Worm (Caenorhabditis elegans) whole organism, L4 larva: ENCODE measurements around the gene W03C9.2.

Experiments
- fkh-10 ChIP-seq: fragments of 150-350 bp; optimal IDR thresholded peaks from 2 replicates; lab custom pipeline; 2014; ENCODE audit warnings: missing biosample characterization, missing genetic modification reagents, missing genetic modification characterization
- jun-1 ChIP-seq: fragments of 150-350 bp; optimal IDR thresholded peaks from 2 replicates; lab custom pipeline; 2014; ENCODE audit warnings: missing biosample characterization, missing genetic modification reagents, missing genetic modification characterization
- lir-3 ChIP-seq: sonication (generic microtip); optimal IDR thresholded peaks from 2 replicates; lab custom pipeline; 2016; ENCODE audit warnings: mild to moderate bottlenecking, missing genetic modification characterization, missing compliant biosample characterization
- lsy-2 ChIP-seq, 2 experiments: fragments of 150-350 bp in 1 of 2; sonication (generic microtip) in 1 of 2; optimal IDR thresholded peaks; 2 replicates each; lab custom pipeline; 2014 to 2017; ENCODE audit warnings: missing biosample characterization in 2 of 2, missing genetic modification characterization in 2 of 2
- nhr-237 ChIP-seq: sonication (generic microtip); optimal IDR thresholded peaks from 2 replicates; lab custom pipeline; 2017; ENCODE audit warnings: missing biosample characterization, missing genetic modification characterization
- nhr-48 ChIP-seq: sonication (generic microtip); optimal IDR thresholded peaks from 2 replicates; lab custom pipeline; 2016; ENCODE audit warnings: mild to moderate bottlenecking, missing genetic modification characterization, missing compliant biosample characterization
- skn-1 ChIP-seq: fragments of 150-350 bp; optimal IDR thresholded peaks from 2 replicates; lab custom pipeline; 2014; ENCODE audit warnings: missing biosample characterization, missing genetic modification characterization
- snpc-1.2 ChIP-seq: fragments of 200-800 bp; sonication (Bioruptor generic); IDR thresholded peaks from 2 replicates; pipeline ENCODE4 v1.3.6; 2022; ENCODE audit warnings: missing genetic modification reagents, missing genetic modification characterization, missing compliant biosample characterization
- snpc-4 ChIP-seq: fragments of 150-350 bp; optimal IDR thresholded peaks from 2 replicates; lab custom pipeline; 2014; ENCODE audit warnings: missing biosample characterization, missing genetic modification characterization
- spr-3 ChIP-seq: fragments of 200-800 bp; sonication (Bioruptor generic); optimal IDR thresholded peaks from 2 replicates; lab custom pipeline; 2018; ENCODE audit warnings: mild to moderate bottlenecking, missing genetic modification characterization, missing compliant biosample characterization
- unc-39 ChIP-seq: sonication (generic microtip); optimal IDR thresholded peaks from 2 replicates; lab custom pipeline; 2017; ENCODE audit warnings: missing biosample characterization, missing genetic modification characterization

- TF ChIP-seq snpc-1.2 (GFP tag; lab: Robert Waterston, UW): no peak
- no peak for TF ChIP-seq skn-1 (tag; lab: Kevin White, UChicago)
- TF ChIP-seq nhr-237: no peak
- TF ChIP-seq snpc-4 (tag; lab: Kevin White, UChicago): no peak
- no peak for TF ChIP-seq nhr-48
- TF ChIP-seq lir-3: no peak
- no peak for TF ChIP-seq unc-39
- no peak for TF ChIP-seq fkh-10 (GFP tag; lab: Kevin White, UChicago)
- TF ChIP-seq jun-1 (tag; lab: Kevin White, UChicago): no peak
- TF ChIP-seq lsy-2 (tag; optimal IDR thresholded peaks at IDR 0.05; lab: Kevin White, UChicago): no peak
- no peak for TF ChIP-seq spr-3 (GFP tag; lab: Kevin White, UChicago)
These were observed 26.6 kb downstream of the W03C9.2 start, which contains the start of gene Y17G7B.3 for ce11 chrII:11988724-11989123.
